Worm (Caenorhabditis elegans) whole organism, young adult: ENCODE measurements around the gene twk-31.

Experiments used
- madf-10 ChIP-seq: sonication (generic microtip); optimal IDR thresholded peaks from 2 replicates; lab custom pipeline; 2016; ENCODE audit warnings: mild to moderate bottlenecking, missing genetic modification characterization, missing compliant biosample characterization
- nfya-1 ChIP-seq: sonication (generic microtip); optimal IDR thresholded peaks from 2 replicates; lab custom pipeline; 2017; ENCODE audit warnings: antibody characterized with exemption, missing compliant biosample characterization, missing genetic modification characterization, borderline replicate concordance; ENCODE audit not compliant: insufficient read depth

ce11 chrIII:11453970-11454369 lies 43.5 kb downstream of the twk-31 start:
- TF ChIP-seq nfya-1 (no peak), madf-10 (no peak)
